Fruit fly (Drosophila melanogaster) Kc167 (cell line): ENCODE results near the gene Mst27D.

Experiments
- h ChIP-seq: fragments of >200 bp; optimal IDR thresholded peaks from 3 replicates; lab custom pipeline; 2018; ENCODE audit warnings: missing external identifiers
- ttk ChIP-seq: sonication (Bioruptor generic); optimal IDR thresholded peaks from 2 replicates; lab custom pipeline; 2017; ENCODE audit warnings: missing external identifiers

- TF ChIP-seq ttk (lab: Kevin White, UChicago) (no peak), h (lab: Kevin White, UChicago) (no peak)
Measured at dm6 chr2L:7026988-7027908, 33.4 kb downstream of the Mst27D start, which contains the start of the genes CG31908 and MME1.
